Worm (Caenorhabditis elegans) whole organism, young adult: ENCODE measurements around the gene C25F9.9.

ENCODE experiments used
- F23B12.7 ChIP-seq: sonication (generic microtip); optimal IDR thresholded peaks from 2 replicates; lab custom pipeline; 2017; ENCODE audit warnings: missing genetic modification characterization, mild to moderate bottlenecking, missing compliant biosample characterization, antibody characterized with exemption, moderate library complexity; ENCODE audit not compliant: insufficient read depth
- F55B11.4 ChIP-seq: sonication (generic microtip); optimal IDR thresholded peaks from 2 replicates; lab custom pipeline; 2016; ENCODE audit warnings: missing compliant biosample characterization, missing genetic modification characterization, borderline replicate concordance; ENCODE audit not compliant: insufficient read depth
- Y53F4B.3 ChIP-seq: fragments of 200-800 bp; sonication (Bioruptor generic); IDR thresholded peaks from 2 replicates; pipeline ENCODE4 v1.3.6; 2022; ENCODE audit warnings: missing genetic modification reagents, missing genetic modification characterization, missing compliant biosample characterization
- akir-1 ChIP-seq: fragments of 200-800 bp; sonication (Bioruptor generic); optimal IDR thresholded peaks from 2 replicates; lab custom pipeline; 2018; ENCODE audit warnings: mild to moderate bottlenecking, missing genetic modification characterization, moderate library complexity, missing compliant biosample characterization
- bed-1 ChIP-seq: fragments of 200-800 bp; sonication (Bioruptor generic); IDR thresholded peaks from 2 replicates; pipeline ENCODE4 v1.3.6; 2022; ENCODE audit warnings: missing genetic modification reagents, missing genetic modification characterization, missing compliant biosample characterization
- bed-2 ChIP-seq: fragments of 200-800 bp; sonication (Bioruptor generic); IDR thresholded peaks from 2 replicates; pipeline ENCODE4 v1.3.6; 2022; ENCODE audit warnings: missing genetic modification reagents, missing genetic modification characterization, missing compliant biosample characterization
- lin-54 ChIP-seq: fragments of 200-800 bp; sonication (Bioruptor generic); optimal IDR thresholded peaks from 2 replicates; lab custom pipeline; 2018; ENCODE audit warnings: mild to moderate bottlenecking, missing genetic modification characterization, missing compliant biosample characterization
- nhr-179 ChIP-seq: sonication (generic microtip); optimal IDR thresholded peaks from 2 replicates; lab custom pipeline; 2016; ENCODE audit warnings: mild to moderate bottlenecking, missing genetic modification characterization, missing compliant biosample characterization
- rpc-1 ChIP-seq, 2 experiments: fragments of 150-350 bp in 1 of 2; sonication (generic microtip) in 1 of 2; optimal IDR thresholded peaks; 2 replicates each; lab custom pipeline; 2014 to 2018; ENCODE audit warnings: missing biosample characterization in 1 of 2, missing genetic modification characterization in 1 of 2, missing genetic modification reagents in 1 of 2, missing genotype in 1 of 2
- unc-130 ChIP-seq: sonication (generic microtip); optimal IDR thresholded peaks from 2 replicates; lab custom pipeline; 2016; ENCODE audit warnings: missing genetic modification reagents, missing genetic modification characterization, missing compliant biosample characterization
- zim-3 ChIP-seq: sonication (generic microtip); optimal IDR thresholded peaks from 2 replicates; lab custom pipeline; 2017; ENCODE audit warnings: mild to moderate bottlenecking, missing genetic modification characterization, moderate library complexity, missing compliant biosample characterization

DNA sequence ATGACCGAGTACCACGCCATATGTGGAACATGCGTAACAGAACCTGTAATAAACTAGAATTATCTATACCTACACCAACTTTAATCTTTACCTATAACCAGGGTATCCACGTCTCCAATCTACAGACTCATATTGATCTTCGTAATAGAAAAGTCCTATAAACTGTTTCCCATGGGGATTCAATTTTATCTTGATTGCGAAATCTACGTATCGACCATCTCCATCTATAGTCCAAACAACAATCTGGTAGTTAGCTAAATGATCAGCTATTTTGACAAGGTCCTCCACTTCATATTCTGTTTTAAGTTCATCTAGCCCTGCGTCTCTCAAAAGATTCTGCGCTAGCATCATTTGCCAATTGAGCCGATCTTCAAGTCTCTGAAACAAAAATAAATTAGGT lies 13.2 kb downstream of the C25F9.9 start:
- TF ChIP-seq bed-1 (GFP tag; lab: Robert Waterston, UW) (no peak), lin-54 (GFP tag; lab: Kevin White, UChicago) (no peak), bed-2 (GFP tag; lab: Robert Waterston, UW) (no peak), F23B12.7 (tag; lab: Kevin White, UChicago) (no peak), akir-1 (GFP tag; lab: Kevin White, UChicago) (no peak), F55B11.4 (no peak), unc-130 (GFP tag; lab: Kevin White, UChicago) (no peak), zim-3 (tag; lab: Kevin White, UChicago) (no peak), nhr-179 (tag; lab: Kevin White, UChicago) (no peak), rpc-1 (optimal IDR thresholded peaks at IDR 0.05; lab: Kevin White, UChicago) (no peak), rpc-1 (tag; optimal IDR thresholded peaks at IDR 0.05; lab: Kevin White, UChicago) (no peak), Y53F4B.3 (GFP tag; lab: Robert Waterston, UW) (no peak)
